Worm (Caenorhabditis elegans) whole organism, young adult: ENCODE measurements around the gene cyn-17.
"Not testable (repeated sequence)": the region's sequence is repeated elsewhere in the genome, so short reads cannot be mapped to it uniquely, and the experiment has no call there.

Experiments used
- B0019.2 ChIP-seq: fragments of 200-800 bp; sonication (Bioruptor generic); conservative IDR thresholded peaks from 2 replicates; pipeline ENCODE4 v1.3.6; 2022; ENCODE audit warnings: missing genetic modification reagents, missing genetic modification characterization, missing compliant biosample characterization
- C06A6.2 ChIP-seq: fragments of 200-800 bp; sonication (Bioruptor generic); conservative IDR thresholded peaks from 2 replicates; pipeline ENCODE4 v1.3.6; 2022; ENCODE audit warnings: missing genetic modification characterization, missing compliant biosample characterization
- D2030.7 ChIP-seq: fragments of 200-800 bp; sonication (Bioruptor generic); IDR thresholded peaks from 2 replicates; pipeline ENCODE4 v1.3.6; 2022; ENCODE audit warnings: missing genetic modification reagents, missing genetic modification characterization, missing compliant biosample characterization
- F33H1.4 ChIP-seq: fragments of 200-800 bp; sonication (Bioruptor generic); IDR thresholded peaks from 2 replicates; pipeline ENCODE4 v1.3.6; 2022; ENCODE audit warnings: missing genetic modification reagents, missing genetic modification characterization, missing compliant biosample characterization
- K11D2.4 ChIP-seq: fragments of 200-800 bp; sonication (Bioruptor generic); IDR thresholded peaks from 2 replicates; pipeline ENCODE4 v1.3.6; 2022; ENCODE audit warnings: missing genetic modification reagents, missing genetic modification characterization, missing compliant biosample characterization
- Y53F4B.3 ChIP-seq: fragments of 200-800 bp; sonication (Bioruptor generic); IDR thresholded peaks from 2 replicates; pipeline ENCODE4 v1.3.6; 2022; ENCODE audit warnings: missing genetic modification reagents, missing genetic modification characterization, missing compliant biosample characterization
- Y53G8AR.9 ChIP-seq: fragments of 200-800 bp; sonication (Bioruptor generic); conservative IDR thresholded peaks from 2 replicates; pipeline ENCODE4 v1.3.6; 2022; ENCODE audit warnings: missing genetic modification reagents, missing genetic modification characterization, missing compliant biosample characterization
- Y67H2A.10 ChIP-seq: fragments of 200-800 bp; sonication (Bioruptor generic); conservative IDR thresholded peaks from 2 replicates; pipeline ENCODE4 v1.3.6; 2022; ENCODE audit warnings: missing genetic modification reagents, missing genetic modification characterization, missing compliant biosample characterization
- Y79H2A.3 ChIP-seq: fragments of 200-800 bp; sonication (Bioruptor generic); conservative IDR thresholded peaks from 2 replicates; pipeline ENCODE4 v1.3.6; 2022; ENCODE audit warnings: missing genetic modification reagents, missing genetic modification characterization, missing compliant biosample characterization
- Y95B8A.8 ChIP-seq: fragments of 200-800 bp; sonication (Bioruptor generic); IDR thresholded peaks from 2 replicates; pipeline ENCODE4 v1.3.6; 2022; ENCODE audit warnings: missing genetic modification reagents, missing genetic modification characterization, missing compliant biosample characterization
- attf-3 ChIP-seq: fragments of 200-800 bp; sonication (Bioruptor generic); conservative IDR thresholded peaks from 2 replicates; pipeline ENCODE4 v1.3.6; 2022; ENCODE audit warnings: missing genetic modification reagents, missing genetic modification characterization, missing compliant biosample characterization
- attf-6 ChIP-seq: fragments of 200-800 bp; sonication (Bioruptor generic); IDR thresholded peaks from 2 replicates; pipeline ENCODE4 v1.3.6; 2022; ENCODE audit warnings: missing genetic modification reagents, missing genetic modification characterization, missing compliant biosample characterization
- cebp-1 ChIP-seq, 2 experiments: fragments of 200-800 bp in 1 of 2; sonication (Bioruptor generic) in 1 of 2; sonication (generic microtip) in 1 of 2; IDR thresholded peaks in 1 of 2; optimal IDR thresholded peaks in 1 of 2; 2 replicates each; pipeline versions ENCODE4 v1.3.6 to Lab custom; 2017 to 2022; ENCODE audit warnings: missing compliant biosample characterization in 2 of 2, missing genetic modification characterization in 2 of 2, mild to moderate bottlenecking in 1 of 2, missing genetic modification reagents in 1 of 2, moderate library complexity in 1 of 2
- ceh-100 ChIP-seq: fragments of 200-800 bp; sonication (Bioruptor generic); IDR thresholded peaks from 2 replicates; pipeline ENCODE4 v1.3.6; 2022; ENCODE audit warnings: missing genetic modification reagents, missing genetic modification characterization, missing compliant biosample characterization
- ceh-40 ChIP-seq: fragments of 200-800 bp; sonication (Bioruptor generic); IDR thresholded peaks from 2 replicates; pipeline ENCODE4 v1.3.6; 2022; ENCODE audit warnings: missing genetic modification characterization, missing compliant biosample characterization
- ceh-58 ChIP-seq: fragments of 200-800 bp; sonication (Bioruptor generic); IDR thresholded peaks from 2 replicates; pipeline ENCODE4 v1.3.6; 2022; ENCODE audit warnings: missing genetic modification characterization, missing compliant biosample characterization
- ceh-91 ChIP-seq: fragments of 200-800 bp; sonication (Bioruptor generic); IDR thresholded peaks from 2 replicates; pipeline ENCODE4 v1.3.6; 2022; ENCODE audit warnings: missing genetic modification reagents, missing genetic modification characterization, missing compliant biosample characterization
- dox-1 ChIP-seq: fragments of 200-800 bp; sonication (Bioruptor generic); IDR thresholded peaks from 2 replicates; pipeline ENCODE4 v1.3.6; 2022; ENCODE audit warnings: missing genetic modification reagents, missing genetic modification characterization, missing compliant biosample characterization
- egl-44 ChIP-seq: fragments of 200-800 bp; sonication (Bioruptor generic); IDR thresholded peaks from 2 replicates; pipeline ENCODE4 v1.3.6; 2022; ENCODE audit warnings: missing genetic modification reagents, missing genetic modification characterization, missing compliant biosample characterization
- egrh-3 ChIP-seq: fragments of 200-800 bp; sonication (Bioruptor generic); IDR thresholded peaks from 2 replicates; pipeline ENCODE4 v1.3.6; 2022; ENCODE audit warnings: missing genetic modification reagents, missing genetic modification characterization, missing compliant biosample characterization
- ekl-4 ChIP-seq: fragments of 200-800 bp; sonication (Bioruptor generic); IDR thresholded peaks from 2 replicates; pipeline ENCODE4 v1.3.6; 2022; ENCODE audit warnings: missing genetic modification reagents, missing genetic modification characterization, missing compliant biosample characterization
- hmg-1.2 ChIP-seq: fragments of 200-800 bp; sonication (Bioruptor generic); IDR thresholded peaks from 2 replicates; pipeline ENCODE4 v1.3.6; 2022; ENCODE audit warnings: missing genetic modification reagents, missing genetic modification characterization, missing compliant biosample characterization
- hmg-20 ChIP-seq: fragments of 200-800 bp; sonication (Bioruptor generic); IDR thresholded peaks from 2 replicates; pipeline ENCODE4 v1.3.6; 2022; ENCODE audit warnings: missing genetic modification reagents, missing genetic modification characterization, missing compliant biosample characterization
- let-526 ChIP-seq: fragments of 200-800 bp; sonication (Bioruptor generic); IDR thresholded peaks from 2 replicates; pipeline ENCODE4 v1.3.6; 2022; ENCODE audit warnings: missing genetic modification reagents, missing genetic modification characterization, missing compliant biosample characterization
- lin-40 ChIP-seq: sonication (generic microtip); optimal IDR thresholded peaks from 2 replicates; lab custom pipeline; 2016; ENCODE audit warnings: missing genetic modification characterization, mild to moderate bottlenecking, missing compliant biosample characterization, missing genotype, missing genetic modification reagents
- lin-54 ChIP-seq: fragments of 200-800 bp; sonication (Bioruptor generic); optimal IDR thresholded peaks from 2 replicates; lab custom pipeline; 2018; ENCODE audit warnings: mild to moderate bottlenecking, missing genetic modification characterization, missing compliant biosample characterization
- lsl-1 ChIP-seq: fragments of 200-800 bp; sonication (Bioruptor generic); optimal IDR thresholded peaks from 2 replicates; lab custom pipeline; 2018; ENCODE audit warnings: mild to moderate bottlenecking, missing genetic modification characterization, moderate library complexity, missing compliant biosample characterization
- madf-6 ChIP-seq: fragments of 200-800 bp; sonication (Bioruptor generic); IDR thresholded peaks from 2 replicates; pipeline ENCODE4 v1.3.6; 2022; ENCODE audit warnings: missing genetic modification reagents, missing genetic modification characterization, missing compliant biosample characterization
- mcd-1 ChIP-seq: fragments of 200-800 bp; sonication (Bioruptor generic); IDR thresholded peaks from 2 replicates; pipeline ENCODE4 v1.3.6; 2022; ENCODE audit warnings: missing genetic modification reagents, missing genetic modification characterization, missing compliant biosample characterization
- nfyb-1 ChIP-seq: fragments of 200-800 bp; sonication (Bioruptor generic); IDR thresholded peaks from 2 replicates; pipeline ENCODE4 v1.3.6; 2022; ENCODE audit warnings: missing genetic modification reagents, missing genetic modification characterization, missing compliant biosample characterization
- pbrm-1 ChIP-seq: fragments of 200-800 bp; sonication (Bioruptor generic); IDR thresholded peaks from 2 replicates; pipeline ENCODE4 v1.3.6; 2022; ENCODE audit warnings: missing genetic modification reagents, missing genetic modification characterization, missing compliant biosample characterization
- rcor-1 ChIP-seq: fragments of 200-800 bp; sonication (Bioruptor generic); IDR thresholded peaks from 2 replicates; pipeline ENCODE4 v1.3.6; 2022; ENCODE audit warnings: missing genetic modification reagents, missing genetic modification characterization, missing compliant biosample characterization
- sea-2 ChIP-seq: fragments of 200-800 bp; sonication (Bioruptor generic); IDR thresholded peaks from 2 replicates; pipeline ENCODE4 v1.3.6; 2022; ENCODE audit warnings: missing genetic modification characterization, missing compliant biosample characterization
- snpc-3.4 ChIP-seq: sonication (generic microtip); optimal IDR thresholded peaks from 2 replicates; lab custom pipeline; 2017; ENCODE audit warnings: missing genetic modification characterization, mild to moderate bottlenecking, missing compliant biosample characterization, antibody characterized with exemption, moderate library complexity, missing genotype, missing genetic modification reagents
- snpc-4 ChIP-seq, 5 experiments: fragments of 150-350 bp in 1 of 5; sonication (generic microtip) in 4 of 5; optimal IDR thresholded peaks; 2 replicates each; lab custom pipeline; 2014 to 2018; ENCODE audit warnings: missing genetic modification characterization in 5 of 5, missing biosample characterization in 3 of 5, antibody characterized with exemption in 2 of 5, mild to moderate bottlenecking in 2 of 5, missing compliant biosample characterization in 2 of 5, missing genotype in 2 of 5, moderate library complexity in 2 of 5, missing genetic modification reagents in 1 of 5
- tbp1 ChIP-seq: fragments of 200-800 bp; sonication (Bioruptor generic); optimal IDR thresholded peaks from 2 replicates; lab custom pipeline; 2018; ENCODE audit warnings: mild to moderate bottlenecking, missing genetic modification characterization, missing compliant biosample characterization
- ztf-18 ChIP-seq: sonication (generic microtip); optimal IDR thresholded peaks from 2 replicates; lab custom pipeline; 2016; ENCODE audit warnings: missing genotype, mild to moderate bottlenecking, missing genetic modification characterization, missing compliant biosample characterization
- ztf-25 ChIP-seq: fragments of 200-800 bp; sonication (Bioruptor generic); IDR thresholded peaks from 2 replicates; pipeline ENCODE4 v1.3.6; 2022; ENCODE audit warnings: missing genetic modification reagents, missing genetic modification characterization, missing compliant biosample characterization
- ztf-28 ChIP-seq: fragments of 200-800 bp; sonication (Bioruptor generic); IDR thresholded peaks from 2 replicates; pipeline ENCODE4 v1.3.6; 2022; ENCODE audit warnings: missing genetic modification reagents, missing genetic modification characterization, missing compliant biosample characterization

The cyn-17 gene

DNA sequence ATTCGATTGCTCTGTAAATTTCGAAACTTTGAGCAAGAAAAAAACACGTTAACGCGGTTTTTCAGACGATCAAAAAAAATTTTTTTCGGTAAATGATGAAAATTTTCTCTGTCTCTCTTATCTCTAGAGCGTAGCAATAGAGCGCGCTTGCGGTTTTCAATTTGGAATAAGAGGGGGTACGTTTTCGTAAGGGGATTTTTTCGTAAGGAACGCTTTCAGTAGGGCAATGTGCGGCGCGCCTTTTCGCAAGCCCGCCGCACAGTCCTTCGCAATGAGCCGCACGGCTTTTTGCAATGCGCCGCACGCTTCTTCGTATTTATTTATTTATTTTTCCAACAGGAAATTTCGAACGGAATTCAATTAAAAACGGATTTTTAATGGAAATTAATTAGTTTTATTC is 22.5 kb upstream of the cyn-17 start, which contains the start of gene F44E7.4 (continued):
- TF ChIP-seq ztf-28 = peak; percentile 97
- peak; percentile 77 for TF ChIP-seq ztf-25 (GFP tag; lab: Robert Waterston, UW)
- TF ChIP-seq tbp1 (GFP tag; lab: Kevin White, UChicago) = peak; percentile 49
- TF ChIP-seq K11D2.4 = peak; percentile 83
- TF ChIP-seq Y53F4B.3 (GFP tag; lab: Robert Waterston, UW) = peak; percentile 77
- peak; percentile 88 for TF ChIP-seq cebp-1 (GFP tag; IDR thresholded peaks at IDR 0.05; lab: Robert Waterston, UW)
- peak; percentile 52 for TF ChIP-seq cebp-1 (tag; optimal IDR thresholded peaks at IDR 0.05; lab: Kevin White, UChicago)
- peak; percentile 92 for TF ChIP-seq let-526 (GFP tag; lab: Robert Waterston, UW)
- TF ChIP-seq ztf-18 = peak; percentile 28
- peak; percentile 56 for TF ChIP-seq lin-54 (GFP tag; lab: Kevin White, UChicago)
- TF ChIP-seq lsl-1 = peak; percentile 64
- TF ChIP-seq lin-40 (tag; lab: Kevin White, UChicago) = peak; percentile 43
- TF ChIP-seq ceh-58 (GFP tag; lab: Robert Waterston, UW) = 0 out of 2 replicates have a peak, but pooled peaks have one; percentile 10
- peak; percentile 93 for TF ChIP-seq ekl-4 (GFP tag; lab: Robert Waterston, UW)
- peak; percentile 93 for TF ChIP-seq ceh-91
- TF ChIP-seq Y67H2A.10 (GFP tag; lab: Robert Waterston, UW) = peak; percentile 83
- peak; percentile 77 for TF ChIP-seq attf-6 (GFP tag; lab: Robert Waterston, UW)
- TF ChIP-seq madf-6 = peak; percentile 93
- peak; percentile 69; the same call in 1 of the 2 replicates for TF ChIP-seq hmg-20 (GFP tag; lab: Robert Waterston, UW)
- peak; percentile 85 for TF ChIP-seq egl-44 (GFP tag; lab: Robert Waterston, UW)
- TF ChIP-seq snpc-3.4 (tag; lab: Kevin White, UChicago) = peak; percentile 29
- TF ChIP-seq ceh-40 (GFP tag; lab: Robert Waterston, UW) = 0 out of 2 replicates have a peak, but pooled peaks have one; percentile 40
- TF ChIP-seq snpc-4 (GFP tag; optimal IDR thresholded peaks at IDR 0.05; lab: Kevin White, UChicago) = not testable (repeated sequence)
- TF ChIP-seq snpc-4 (tag; optimal IDR thresholded peaks at IDR 0.05; lab: Kevin White, UChicago) = peak in 3 of 4 experiments; percentile 15 to 37 (median 26)
- peak; percentile 99 for TF ChIP-seq C06A6.2 (GFP tag; lab: Robert Waterston, UW)
- TF ChIP-seq Y53G8AR.9 (GFP tag; lab: Robert Waterston, UW) = peak; percentile 94
- 0 out of 2 replicates have a peak, but pooled peaks have one; percentile 25 for TF ChIP-seq sea-2 (GFP tag; lab: Robert Waterston, UW)
- peak; percentile 88 for TF ChIP-seq B0019.2 (GFP tag; lab: Robert Waterston, UW)
- peak; percentile 88 for TF ChIP-seq Y79H2A.3

- TF ChIP-seq nfyb-1 = peak; percentile 84
- peak; percentile 93 for TF ChIP-seq dox-1 (GFP tag; lab: Robert Waterston, UW)
- peak; percentile 46; the same call in 1 of the 2 replicates for TF ChIP-seq cebp-1 (GFP tag; IDR thresholded peaks at IDR 0.05; lab: Robert Waterston, UW)
- not testable (repeated sequence) for TF ChIP-seq cebp-1 (tag; optimal IDR thresholded peaks at IDR 0.05; lab: Kevin White, UChicago)
- peak; percentile 42; the same call in 1 of the 2 replicates for TF ChIP-seq F33H1.4 (GFP tag; lab: Robert Waterston, UW)
- peak; percentile 53; the same call in 1 of the 2 replicates for TF ChIP-seq D2030.7 (GFP tag; lab: Robert Waterston, UW)
- TF ChIP-seq Y95B8A.8 = peak; percentile 41; the same call in 1 of the 2 replicates
- TF ChIP-seq Y67H2A.10 (GFP tag; lab: Robert Waterston, UW) = 0 out of 2 replicates have a peak, but pooled peaks have one; percentile 17
- 0 out of 2 replicates have a peak, but pooled peaks have one; percentile 22 for TF ChIP-seq ceh-91
- TF ChIP-seq egl-44 (GFP tag; lab: Robert Waterston, UW) = peak; percentile 39; the same call in 1 of the 2 replicates
- TF ChIP-seq Y53G8AR.9 (GFP tag; lab: Robert Waterston, UW) = peak; percentile 37; the same call in 1 of the 2 replicates
- TF ChIP-seq ceh-100 (GFP tag; lab: Robert Waterston, UW) = peak; percentile 85
- TF ChIP-seq C06A6.2 (GFP tag; lab: Robert Waterston, UW) = peak; percentile 97
- peak; percentile 54 for TF ChIP-seq madf-6
- 0 out of 2 replicates have a peak, but pooled peaks have one; percentile 47 for TF ChIP-seq attf-3
- TF ChIP-seq ztf-28 = 0 out of 2 replicates have a peak, but pooled peaks have one; percentile 68
- peak; percentile 26; the same call in 1 of the 2 replicates for TF ChIP-seq rcor-1 (GFP tag; lab: Robert Waterston, UW)
- TF ChIP-seq pbrm-1 = peak; percentile 59; the same call in 1 of the 2 replicates
- TF ChIP-seq egrh-3 = 0 out of 2 replicates have a peak, but pooled peaks have one; percentile 37
- peak; percentile 85 for TF ChIP-seq mcd-1 (GFP tag; lab: Robert Waterston, UW)
- 0 out of 2 replicates have a peak, but pooled peaks have one; percentile 14 for TF ChIP-seq K11D2.4
- TF ChIP-seq hmg-1.2 (GFP tag; lab: Robert Waterston, UW) = peak; percentile 46
These were observed 21.3 kb upstream of the cyn-17 start for ce11 chrV:5778216-5778615.
